Comparison of ENCODE assay signal across 5 worm cellular contexts in genomic region chrX:16772112-16772731, ce11.
A peak's percentile ranks its signal among the peaks of the same experiment; 100 is the strongest.
TF ChIP-seq lines count a peak whose summit lies in the region.

No protein-coding gene starts in this region.

TF ChIP-seq in whole organism, L1 larva, 84 proteins besides CTCF, POLR2A, EP300 and RAD21:
- TF ChIP-seq sox-4 (tag; optimal IDR thresholded peaks at IDR 0.05; lab: Kevin White, UChicago) (no peak), lin-14 (GFP tag; optimal IDR thresholded peaks at IDR 0.05; lab: Kevin White, UChicago) (peak; percentile 22)

TF ChIP-seq in whole organism, L2 larva, 48 proteins besides CTCF, POLR2A, EP300 and RAD21:
- TF ChIP-seq fos-1 (tag; optimal IDR thresholded peaks at IDR 0.05; lab: Kevin White, UChicago) (no peak), nhr-129 (tag; optimal IDR thresholded peaks at IDR 0.05; lab: Kevin White, UChicago) (peak; percentile 28), peb-1 (tag; optimal IDR thresholded peaks at IDR 0.05; lab: Kevin White, UChicago) (no peak), mdl-1 (tag; optimal IDR thresholded peaks at IDR 0.05; lab: Kevin White, UChicago) (no peak), unc-55 (GFP tag; optimal IDR thresholded peaks at IDR 0.05; lab: Kevin White, UChicago) (peak; percentile 40), ZK546.5 (tag; optimal IDR thresholded peaks at IDR 0.05; lab: Kevin White, UChicago) (no peak), lin-11 (tag; optimal IDR thresholded peaks at IDR 0.05; lab: Kevin White, UChicago) (no peak)
TF ChIP-seq in whole organism, L2 larva: peak in this region for 2.

TF ChIP-seq in whole organism, L3 larva, 47 proteins besides CTCF, POLR2A, EP300 and RAD21:
- TF ChIP-seq pha-4 (tag; optimal IDR thresholded peaks at IDR 0.05; lab: Kevin White, UChicago) (peak; percentile 50), egl-5 (tag; optimal IDR thresholded peaks at IDR 0.05; lab: Kevin White, UChicago) (peak; percentile 86), eor-1 (tag; optimal IDR thresholded peaks at IDR 0.05; lab: Kevin White, UChicago) (no peak)

TF ChIP-seq in whole organism, L4 larva, 104 proteins besides CTCF, POLR2A, EP300 and RAD21:
- TF ChIP-seq F37D6.2 (tag; optimal IDR thresholded peaks at IDR 0.05; lab: Kevin White, UChicago) = no peak
- TF ChIP-seq aha-1 (tag; lab: Kevin White, UChicago) = peak; percentile 94
- peak; percentile 1 for TF ChIP-seq mes-2 (tag; optimal IDR thresholded peaks at IDR 0.05; lab: Kevin White, UChicago; ENCODE audit: poor library complexity, severe bottlenecking)
- TF ChIP-seq hif-1 (tag; optimal IDR thresholded peaks at IDR 0.05; lab: Kevin White, UChicago) = peak in 1 of 2 experiments; percentile 94
- peak in 1 of 2 experiments; percentile 43 for TF ChIP-seq daf-16 (GFP tag; optimal IDR thresholded peaks at IDR 0.05; lab: Kevin White, UChicago)
- TF ChIP-seq daf-16 (tag; optimal IDR thresholded peaks at IDR 0.05; lab: Kevin White, UChicago) = no peak
- TF ChIP-seq F26F4.8 (GFP tag; conservative IDR thresholded peaks at IDR 0.05; lab: Robert Waterston, UW) = no peak
- peak in 1 of 2 experiments; percentile 0 for TF ChIP-seq unc-62 (GFP tag; optimal IDR thresholded peaks at IDR 0.05 in 1 of 2; lab: Kevin White, UChicago)
- TF ChIP-seq unc-62 (tag; optimal IDR thresholded peaks at IDR 0.05; lab: Kevin White, UChicago) = no peak
- no peak for TF ChIP-seq zag-1 (tag; optimal IDR thresholded peaks at IDR 0.05; lab: Kevin White, UChicago)
- no peak for TF ChIP-seq unc-39 (tag; optimal IDR thresholded peaks at IDR 0.05; lab: Kevin White, UChicago)

TF ChIP-seq in whole organism, young adult, 124 proteins besides CTCF, POLR2A, EP300 and RAD21:
- TF ChIP-seq F39B2.1 (GFP tag; IDR thresholded peaks at IDR 0.05; lab: Robert Waterston, UW) (no peak), dpl-1 (GFP tag; optimal IDR thresholded peaks at IDR 0.05; lab: Kevin White, UChicago) (no peak), zfh-2 (GFP tag; conservative IDR thresholded peaks at IDR 0.05; lab: Robert Waterston, UW) (no peak), ceh-27 (GFP tag; optimal IDR thresholded peaks at IDR 0.05; lab: Kevin White, UChicago) (peak; percentile 66), lsy-27 (tag; optimal IDR thresholded peaks at IDR 0.05; lab: Kevin White, UChicago; ENCODE audit: borderline replicate concordance, insufficient read depth) (no peak), Y56A3A.18 (GFP tag; IDR thresholded peaks at IDR 0.05; lab: Robert Waterston, UW) (no peak), C06A6.2 (GFP tag; conservative IDR thresholded peaks at IDR 0.05; lab: Robert Waterston, UW) (no peak)
